Fruit fly (Drosophila melanogaster): ENCODE results near the gene snz.

The snz gene

dm6 chrX:7944772-7945722, 33.2 kb downstream of the snz start:
- TF ChIP-seq cyc (GFP tag; optimal IDR thresholded peaks at IDR 0.05) (peak; percentile 75), acj6 (GFP tag; optimal IDR thresholded peaks at IDR 0.05) (peak; percentile 56), achi (GFP tag; optimal IDR thresholded peaks at IDR 0.05) (peak; percentile 65), Hr39 (GFP tag; optimal IDR thresholded peaks at IDR 0.05) (peak; percentile 72), CG8632 (GFP tag; optimal IDR thresholded peaks at IDR 0.05) (peak; percentile 36), CG10631 (GFP tag; optimal IDR thresholded peaks at IDR 0.05) (peak; percentile 66), salr (GFP tag; optimal IDR thresholded peaks at IDR 0.05) (peak; percentile 17 to 40), CG34406 (GFP tag; optimal IDR thresholded peaks at IDR 0.05) (peak; percentile 49), CG8319 (GFP tag; optimal IDR thresholded peaks at IDR 0.05) (peak; percentile 40), lz (GFP tag; optimal IDR thresholded peaks at IDR 0.05) (peak; percentile 77), CG4318 (GFP tag; optimal IDR thresholded peaks at IDR 0.05) (peak; percentile 43), CG6792 (GFP tag; optimal IDR thresholded peaks at IDR 0.05) (peak; percentile 60), CG6808 (GFP tag; optimal IDR thresholded peaks at IDR 0.05) (peak; percentile 54), CG3032 (tag; optimal IDR thresholded peaks at IDR 0.05) (peak; percentile 54), CG3919 (GFP tag; optimal IDR thresholded peaks at IDR 0.05) (peak; percentile 47), Eip75B (GFP tag; optimal IDR thresholded peaks at IDR 0.05) (peak; percentile 57), Met (GFP tag; optimal IDR thresholded peaks at IDR 0.05) (peak; percentile 71), esn (GFP tag; optimal IDR thresholded peaks at IDR 0.05) (peak; percentile 69), dsx (GFP tag; optimal IDR thresholded peaks at IDR 0.05; ENCODE audit: poor library complexity, severe bottlenecking) (peak; percentile 64), Eip78C (GFP tag) (peak; percentile 89), topi (GFP tag; optimal IDR thresholded peaks at IDR 0.05) (peak; percentile 75), fd85E (GFP tag; optimal IDR thresholded peaks at IDR 0.05) (no peak), Hr38 (GFP tag; optimal IDR thresholded peaks at IDR 0.05) (no peak), OdsH (GFP tag; optimal IDR thresholded peaks at IDR 0.05) (peak; percentile 55), Sox15 (GFP tag; optimal IDR thresholded peaks at IDR 0.05) (peak; percentile 39), Lpt (GFP tag; optimal IDR thresholded peaks at IDR 0.05) (peak; percentile 48), CG15336 (GFP tag; IDR thresholded peaks at IDR 0.05) (peak; percentile 60), CG7368 (GFP tag; optimal IDR thresholded peaks at IDR 0.05) (peak; percentile 61), CG11902 (GFP tag; optimal IDR thresholded peaks at IDR 0.05) (peak; percentile 29), CG9139 (GFP tag; optimal IDR thresholded peaks at IDR 0.05) (no peak), CG6276 (GFP tag; optimal IDR thresholded peaks at IDR 0.05) (peak; percentile 51), CG1621 (tag; optimal IDR thresholded peaks at IDR 0.05) (peak; percentile 40), svp (GFP tag) (peak; percentile 93), Eip93F (GFP tag; optimal IDR thresholded peaks at IDR 0.05) (peak; percentile 54), vri (GFP tag; optimal IDR thresholded peaks at IDR 0.05) (peak; percentile 88), CG16779 (tag; optimal IDR thresholded peaks at IDR 0.05) (peak; percentile 58), Ets21C (GFP tag; optimal IDR thresholded peaks at IDR 0.05) (peak; percentile 67), Ets96B (tag; optimal IDR thresholded peaks at IDR 0.05) (peak; percentile 43), CG6854 (GFP tag; optimal IDR thresholded peaks at IDR 0.05) (peak; percentile 35), CG6163 (GFP tag; IDR thresholded peaks at IDR 0.05) (peak; percentile 76; the same call in 1 of the 3 replicates), CG11294 (GFP tag; IDR thresholded peaks at IDR 0.05) (no peak), CG11762 (GFP tag; optimal IDR thresholded peaks at IDR 0.05; ENCODE audit: insufficient read depth) (peak; percentile 45), CG8119 (GFP tag; IDR thresholded peaks at IDR 0.05) (peak; percentile 47; the same call in 2 of the 3 replicates), ss (GFP tag; optimal IDR thresholded peaks at IDR 0.05) (peak; percentile 33 to 60), eg (GFP tag; IDR thresholded peaks at IDR 0.05) (peak; percentile 69), dac (GFP tag; optimal IDR thresholded peaks at IDR 0.05) (peak; percentile 41), Blimp-1 (GFP tag; optimal IDR thresholded peaks at IDR 0.05) (peak; percentile 55), CG32006 (GFP tag; optimal IDR thresholded peaks at IDR 0.05) (peak; percentile 71), Hr4 (GFP tag; optimal IDR thresholded peaks at IDR 0.05) (peak; percentile 68), CG31627 (GFP tag; optimal IDR thresholded peaks at IDR 0.05) (peak; percentile 75)

Measured in whole organism, prepupa.